Worm (Caenorhabditis elegans) whole organism, L4 larva: Measurements from ENCODE around the gene mxl-3.
A peak's percentile ranks its signal among the peaks of the same experiment; 100 is the strongest.

Source experiments
- F37D6.2 ChIP-seq: sonication (generic microtip); optimal IDR thresholded peaks from 2 replicates; lab custom pipeline; 2016; ENCODE audit warnings: mild to moderate bottlenecking, missing genetic modification characterization, missing compliant biosample characterization
- F49E8.2 ChIP-seq: sonication (generic microtip); optimal IDR thresholded peaks from 2 replicates; lab custom pipeline; 2016; ENCODE audit warnings: missing compliant biosample characterization, mild to moderate bottlenecking, missing genetic modification characterization, borderline replicate concordance
- T26A8.4 ChIP-seq: fragments of 200-800 bp; sonication (Bioruptor generic); IDR thresholded peaks from 2 replicates; pipeline ENCODE4 v1.3.6; 2022; ENCODE audit warnings: missing genetic modification characterization, missing compliant biosample characterization
- Y48G9A.11 ChIP-seq: fragments of 200-800 bp; sonication (Bioruptor generic); IDR thresholded peaks from 2 replicates; pipeline ENCODE4 v1.3.6; 2022; ENCODE audit warnings: missing genetic modification reagents, missing genetic modification characterization, missing compliant biosample characterization
- Y75B8A.6 ChIP-seq: fragments of 200-800 bp; sonication (Bioruptor generic); IDR thresholded peaks from 2 replicates; pipeline ENCODE4 v1.3.6; 2022; ENCODE audit warnings: missing genetic modification reagents, missing genetic modification characterization, missing compliant biosample characterization
- aly-2 ChIP-seq: sonication (generic microtip); optimal IDR thresholded peaks from 2 replicates; lab custom pipeline; 2018; ENCODE audit warnings: missing biosample characterization, missing genetic modification characterization
- arid-1 ChIP-seq: fragments of 200-800 bp; sonication (Bioruptor generic); conservative IDR thresholded peaks from 2 replicates; pipeline ENCODE4 v1.3.6; 2022; ENCODE audit warnings: missing genetic modification reagents, missing genetic modification characterization, missing compliant biosample characterization
- ceh-20 ChIP-seq: fragments of 200-800 bp; sonication (Bioruptor generic); IDR thresholded peaks from 2 replicates; pipeline ENCODE4 v1.3.6; 2022; ENCODE audit warnings: missing genetic modification reagents, missing genetic modification characterization, missing compliant biosample characterization
- ceh-32 ChIP-seq: sonication (generic microtip); optimal IDR thresholded peaks from 2 replicates; lab custom pipeline; 2016; ENCODE audit warnings: mild to moderate bottlenecking, missing genetic modification characterization, missing compliant biosample characterization; ENCODE audit not compliant: poor library complexity
- ceh-44 ChIP-seq: fragments of 200-800 bp; sonication (Bioruptor generic); IDR thresholded peaks from 2 replicates; pipeline ENCODE4 v1.3.6; 2022; ENCODE audit warnings: missing genetic modification reagents, missing genetic modification characterization, missing compliant biosample characterization
- ceh-62 ChIP-seq: sonication (generic microtip); optimal IDR thresholded peaks from 2 replicates; lab custom pipeline; 2017; ENCODE audit warnings: missing biosample characterization, missing genetic modification characterization
- ceh-82 ChIP-seq: sonication (generic microtip); optimal IDR thresholded peaks from 2 replicates; lab custom pipeline; 2017; ENCODE audit warnings: missing biosample characterization, missing genetic modification characterization
- ces-1 ChIP-seq: fragments of 150-350 bp; sonication (generic microtip); optimal IDR thresholded peaks from 4 replicates; lab custom pipeline; 2014; ENCODE audit warnings: missing biosample characterization, missing genetic modification reagents, missing genetic modification characterization
- cey-2 ChIP-seq: sonication (generic microtip); optimal IDR thresholded peaks from 3 replicates; lab custom pipeline; 2017; ENCODE audit warnings: missing genetic modification characterization, mild to moderate bottlenecking, missing compliant biosample characterization, antibody characterized with exemption, borderline replicate concordance; ENCODE audit not compliant: insufficient read depth
- daf-8 ChIP-seq: fragments of 200-800 bp; sonication (Bioruptor generic); IDR thresholded peaks from 2 replicates; pipeline ENCODE4 v1.3.6; 2022; ENCODE audit warnings: missing genetic modification characterization, missing compliant biosample characterization
- dpl-1 ChIP-seq: fragments of 150-350 bp; optimal IDR thresholded peaks from 2 replicates; lab custom pipeline; 2014; ENCODE audit warnings: missing biosample characterization, missing genetic modification reagents, missing genetic modification characterization
- duxl-1 ChIP-seq: sonication (generic microtip); optimal IDR thresholded peaks from 2 replicates; lab custom pipeline; 2016; ENCODE audit warnings: mild to moderate bottlenecking, missing genetic modification characterization, moderate library complexity, missing compliant biosample characterization; ENCODE audit not compliant: poor library complexity
- egl-27 ChIP-seq: sonication (generic microtip); optimal IDR thresholded peaks from 3 replicates; lab custom pipeline; 2017; ENCODE audit warnings: missing biosample characterization, missing genetic modification reagents, missing genetic modification characterization
- egl-43 ChIP-seq: fragments of 200-800 bp; sonication (Bioruptor generic); IDR thresholded peaks from 2 replicates; pipeline ENCODE4 v1.3.6; 2022; ENCODE audit warnings: missing genetic modification reagents, missing genetic modification characterization, missing compliant biosample characterization
- fos-1 ChIP-seq: fragments of 150-350 bp; optimal IDR thresholded peaks from 2 replicates; lab custom pipeline; 2014; ENCODE audit warnings: missing biosample characterization, missing genetic modification characterization
- hif-1 ChIP-seq, 2 experiments: sonication (generic microtip); optimal IDR thresholded peaks; 2 replicates each; lab custom pipeline; 2016 to 2017; ENCODE audit warnings: missing compliant biosample characterization in 2 of 2, missing genetic modification characterization in 2 of 2, missing genetic modification reagents in 2 of 2, missing genotype in 2 of 2, mild to moderate bottlenecking in 1 of 2
- hlh-11 ChIP-seq: fragments of 200-800 bp; sonication (Bioruptor generic); optimal IDR thresholded peaks from 2 replicates; lab custom pipeline; 2018; ENCODE audit warnings: mild to moderate bottlenecking, missing genetic modification characterization, missing compliant biosample characterization
- hlh-30 ChIP-seq: sonication (generic microtip); optimal IDR thresholded peaks from 2 replicates; lab custom pipeline; 2017; ENCODE audit warnings: antibody characterized with exemption, mild to moderate bottlenecking, missing genetic modification characterization, missing compliant biosample characterization; ENCODE audit not compliant: insufficient read depth
- jun-1 ChIP-seq: fragments of 150-350 bp; optimal IDR thresholded peaks from 2 replicates; lab custom pipeline; 2014; ENCODE audit warnings: missing biosample characterization, missing genetic modification reagents, missing genetic modification characterization
- lin-39 ChIP-seq: fragments of 150-350 bp; optimal IDR thresholded peaks from 2 replicates; lab custom pipeline; 2014; ENCODE audit warnings: missing biosample characterization, missing genetic modification reagents, missing genetic modification characterization
- mdl-1 ChIP-seq, 2 experiments: fragments of 150-350 bp in 1 of 2; sonication (generic microtip) in 1 of 2; optimal IDR thresholded peaks; 2 replicates each; lab custom pipeline; 2014 to 2017; ENCODE audit warnings: missing biosample characterization in 2 of 2, missing genetic modification characterization in 2 of 2
- mes-2 ChIP-seq: sonication (generic microtip); optimal IDR thresholded peaks from 2 replicates; lab custom pipeline; 2016; ENCODE audit warnings: missing genotype, mild to moderate bottlenecking, missing genetic modification characterization, missing compliant biosample characterization; ENCODE audit not compliant: poor library complexity, severe bottlenecking
- nhr-111 ChIP-seq: fragments of 200-800 bp; sonication (Bioruptor generic); optimal IDR thresholded peaks from 2 replicates; lab custom pipeline; 2018; ENCODE audit warnings: mild to moderate bottlenecking, missing genetic modification characterization, missing compliant biosample characterization
- nhr-25 ChIP-seq: sonication (generic microtip); optimal IDR thresholded peaks from 2 replicates; lab custom pipeline; 2017; ENCODE audit warnings: missing genetic modification characterization, mild to moderate bottlenecking, missing compliant biosample characterization, antibody characterized with exemption, moderate library complexity, borderline replicate concordance; ENCODE audit not compliant: insufficient read depth
- nhr-28 ChIP-seq: fragments of 150-350 bp; optimal IDR thresholded peaks from 2 replicates; lab custom pipeline; 2014; ENCODE audit warnings: missing biosample characterization, missing genetic modification characterization
- nhr-41 ChIP-seq: fragments of 200-800 bp; sonication (Bioruptor generic); IDR thresholded peaks from 2 replicates; pipeline ENCODE4 v1.3.6; 2022; ENCODE audit warnings: missing genetic modification reagents, missing genetic modification characterization, missing compliant biosample characterization
- nhr-42 ChIP-seq: fragments of 200-800 bp; sonication (Bioruptor generic); IDR thresholded peaks from 2 replicates; pipeline ENCODE4 v1.3.6; 2022; ENCODE audit warnings: missing genetic modification characterization, missing compliant biosample characterization
- nhr-48 ChIP-seq: sonication (generic microtip); optimal IDR thresholded peaks from 2 replicates; lab custom pipeline; 2016; ENCODE audit warnings: mild to moderate bottlenecking, missing genetic modification characterization, missing compliant biosample characterization
- nhr-6 ChIP-seq: fragments of 150-350 bp; optimal IDR thresholded peaks from 2 replicates; lab custom pipeline; 2014; ENCODE audit warnings: missing biosample characterization, missing genetic modification characterization
- nhr-76 ChIP-seq: fragments of 150-350 bp; optimal IDR thresholded peaks from 2 replicates; lab custom pipeline; 2014; ENCODE audit warnings: missing biosample characterization, missing genetic modification characterization
- nhr-77 ChIP-seq: fragments of 150-350 bp; optimal IDR thresholded peaks from 2 replicates; lab custom pipeline; 2014; ENCODE audit warnings: missing biosample characterization, missing genetic modification characterization
- pha-4 ChIP-seq, 2 experiments: fragments of 150-350 bp in 1 of 2; fragments of 200-800 bp in 1 of 2; sonication (Bioruptor generic) in 1 of 2; IDR thresholded peaks in 1 of 2; optimal IDR thresholded peaks in 1 of 2; 2 replicates each; pipeline versions ENCODE4 v1.3.6 to Lab custom; 2014 to 2022; ENCODE audit warnings: missing genetic modification characterization in 2 of 2, missing genetic modification reagents in 2 of 2, missing biosample characterization in 1 of 2, missing compliant biosample characterization in 1 of 2
- php-3 ChIP-seq: fragments of 200-800 bp; sonication (Bioruptor generic); IDR thresholded peaks from 2 replicates; pipeline ENCODE4 v1.3.6; 2022; ENCODE audit warnings: missing genetic modification reagents, missing genetic modification characterization, missing compliant biosample characterization
- pqm-1 ChIP-seq: sonication (generic microtip); optimal IDR thresholded peaks from 2 replicates; lab custom pipeline; 2017; ENCODE audit warnings: missing biosample characterization, missing genetic modification characterization
- rbr-2 ChIP-seq: sonication (generic microtip); optimal IDR thresholded peaks from 2 replicates; lab custom pipeline; 2016; ENCODE audit warnings: missing genotype, missing genetic modification characterization, missing compliant biosample characterization
- sdz-12 ChIP-seq: fragments of 200-800 bp; sonication (Bioruptor generic); optimal IDR thresholded peaks from 2 replicates; lab custom pipeline; 2018; ENCODE audit warnings: mild to moderate bottlenecking, missing genetic modification characterization, missing compliant biosample characterization
- set-16 ChIP-seq: fragments of 200-800 bp; sonication (Bioruptor generic); IDR thresholded peaks from 2 replicates; pipeline ENCODE4 v1.3.6; 2022; ENCODE audit warnings: missing genetic modification reagents, missing genetic modification characterization, missing compliant biosample characterization
- snpc-1.2 ChIP-seq: fragments of 200-800 bp; sonication (Bioruptor generic); IDR thresholded peaks from 2 replicates; pipeline ENCODE4 v1.3.6; 2022; ENCODE audit warnings: missing genetic modification reagents, missing genetic modification characterization, missing compliant biosample characterization
- spr-1 ChIP-seq: sonication (generic microtip); optimal IDR thresholded peaks from 2 replicates; lab custom pipeline; 2016; ENCODE audit warnings: mild to moderate bottlenecking, missing genetic modification characterization, missing compliant biosample characterization
- unc-130 ChIP-seq: sonication (generic microtip); optimal IDR thresholded peaks from 2 replicates; lab custom pipeline; 2016; ENCODE audit warnings: missing genetic modification reagents, missing genetic modification characterization, missing compliant biosample characterization
- unc-39 ChIP-seq: sonication (generic microtip); optimal IDR thresholded peaks from 2 replicates; lab custom pipeline; 2017; ENCODE audit warnings: missing biosample characterization, missing genetic modification characterization
- zag-1 ChIP-seq: fragments of 150-350 bp; optimal IDR thresholded peaks from 2 replicates; lab custom pipeline; 2014; ENCODE audit warnings: missing biosample characterization, missing genetic modification characterization
- zfp-2 ChIP-seq: sonication (generic microtip); optimal IDR thresholded peaks from 2 replicates; lab custom pipeline; 2016; ENCODE audit warnings: mild to moderate bottlenecking, missing genetic modification characterization, missing compliant biosample characterization
- zfp-3 ChIP-seq: fragments of 200-800 bp; sonication (Bioruptor generic); conservative IDR thresholded peaks from 2 replicates; pipeline ENCODE4 v1.3.6; 2022; ENCODE audit warnings: missing genetic modification reagents, missing genetic modification characterization, missing compliant biosample characterization
- ztf-11 ChIP-seq: fragments of 150-350 bp; optimal IDR thresholded peaks from 2 replicates; lab custom pipeline; 2014; ENCODE audit warnings: missing biosample characterization, missing genetic modification characterization

mxl-3 gene

DNA sequence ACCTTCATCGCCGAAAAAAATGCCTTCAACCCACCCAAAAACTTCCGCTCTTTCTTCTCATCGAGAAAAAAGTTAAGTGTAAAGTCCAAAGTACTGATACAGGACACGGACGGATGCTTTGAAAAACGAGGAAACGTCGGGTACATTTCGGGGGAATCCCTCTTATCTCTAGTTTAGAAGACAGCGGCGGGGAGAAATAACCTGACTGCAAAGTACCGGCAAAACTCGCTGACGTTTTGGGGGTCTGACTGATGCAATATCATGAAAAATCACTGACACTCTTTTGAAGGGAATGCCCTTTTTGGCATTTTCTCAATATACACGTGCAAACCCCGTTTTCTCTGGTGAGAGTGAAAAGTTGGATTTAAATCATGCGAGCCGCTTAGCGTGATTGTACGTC, 5.9 kb upstream of the mxl-3 start:
- TF ChIP-seq hif-1 (tag; optimal IDR thresholded peaks at IDR 0.05; lab: Kevin White, UChicago) (peak in 1 of 2 experiments; percentile 82), mes-2 (peak; percentile 46), fos-1 (tag; lab: Kevin White, UChicago) (no peak), rbr-2 (no peak), snpc-1.2 (GFP tag; lab: Robert Waterston, UW) (no peak), unc-130 (GFP tag; lab: Kevin White, UChicago) (no peak), Y75B8A.6 (GFP tag; lab: Robert Waterston, UW) (no peak), ceh-82 (tag; lab: Kevin White, UChicago) (no peak), aly-2 (tag; lab: Kevin White, UChicago) (no peak), set-16 (no peak), ces-1 (GFP tag; lab: Kevin White, UChicago) (no peak), pha-4 (GFP tag; IDR thresholded peaks at IDR 0.05; lab: Robert Waterston, UW) (no peak), pha-4 (tag; optimal IDR thresholded peaks at IDR 0.05; lab: Kevin White, UChicago) (no peak), nhr-48 (tag; lab: Kevin White, UChicago) (peak; percentile 98), nhr-41 (GFP tag; lab: Robert Waterston, UW) (no peak), zfp-2 (tag; lab: Kevin White, UChicago) (no peak), pqm-1 (no peak), lin-39 (tag; lab: Kevin White, UChicago) (no peak), ceh-62 (tag; lab: Kevin White, UChicago) (no peak), egl-27 (tag; lab: Kevin White, UChicago) (no peak), jun-1 (tag; lab: Kevin White, UChicago) (no peak), ztf-11 (tag; lab: Kevin White, UChicago) (no peak), unc-39 (no peak), duxl-1 (tag; lab: Kevin White, UChicago) (no peak), spr-1 (no peak), daf-8 (GFP tag; lab: Robert Waterston, UW) (no peak), ceh-44 (GFP tag; lab: Robert Waterston, UW) (no peak), T26A8.4 (0 out of 2 replicates have a peak, but pooled peaks have one; percentile 40), hlh-30 (peak; percentile 84), F37D6.2 (tag; lab: Kevin White, UChicago) (no peak), zag-1 (tag; lab: Kevin White, UChicago) (no peak), mdl-1 (tag; optimal IDR thresholded peaks at IDR 0.05; lab: Kevin White, UChicago) (peak; percentile 89 to 92), nhr-77 (tag; lab: Kevin White, UChicago) (peak; percentile 75), arid-1 (GFP tag; lab: Robert Waterston, UW) (no peak), nhr-76 (peak; percentile 57), ceh-20 (GFP tag; lab: Robert Waterston, UW) (peak; percentile 76), zfp-3 (GFP tag; lab: Robert Waterston, UW) (0 out of 2 replicates have a peak, but pooled peaks have one; percentile 32), php-3 (no peak), ceh-32 (tag; lab: Kevin White, UChicago) (no peak), dpl-1 (GFP tag; lab: Kevin White, UChicago) (no peak), F49E8.2 (tag; lab: Kevin White, UChicago) (no peak), nhr-28 (peak; percentile 92), sdz-12 (GFP tag; lab: Kevin White, UChicago) (no peak), nhr-25 (peak; percentile 83), egl-43 (GFP tag; lab: Robert Waterston, UW) (no peak), nhr-42 (GFP tag; lab: Robert Waterston, UW) (no peak), hlh-11 (tag; lab: Kevin White, UChicago) (peak; percentile 94), nhr-6 (tag; lab: Kevin White, UChicago) (peak; percentile 14), cey-2 (tag; lab: Kevin White, UChicago) (no peak), nhr-111 (GFP tag; lab: Kevin White, UChicago) (no peak), Y48G9A.11 (GFP tag; lab: Robert Waterston, UW) (no peak)
